Fruit fly (Drosophila melanogaster) whole organism: Measurements from ENCODE around the gene Ugt35E2.

Experiments used
- CG8478 ChIP-seq: fragments of >200 bp; optimal IDR thresholded peaks from 2 replicates; lab custom pipeline; 2018; ENCODE audit warnings: inconsistent platforms
- psq ChIP-seq: fragments of >200 bp; optimal IDR thresholded peaks from 2 replicates; lab custom pipeline; 2017
- usp ChIP-seq: fragments of >200 bp; optimal IDR thresholded peaks from 2 replicates; lab custom pipeline; 2017; ENCODE audit warnings: missing biosample characterization, missing genetic modification characterization, mixed read lengths

- TF ChIP-seq CG8478 (lab: Kevin White, UChicago) (no peak), usp (GFP tag; lab: Kevin White, UChicago) (no peak), psq (lab: Kevin White, UChicago) (no peak)
These were observed 10.5 kb upstream of the Ugt35E2 start for dm6 chr3R:11178300-11178699.
